Fruit fly (Drosophila melanogaster) whole organism, embryonic: ENCODE measurements around the gene spd-2.

Experiments
- Mrtf ChIP-seq: fragments of 200-800 bp; sonication (Bioruptor generic); IDR thresholded peaks from 3 replicates; pipeline ENCODE4 v1.3.6; 2022; ENCODE audit warnings: missing biosample characterization, missing genetic modification characterization
- Sox102F ChIP-seq: fragments of 200-800 bp; sonication (Bioruptor generic); optimal IDR thresholded peaks from 2 replicates; lab custom pipeline; 2018; ENCODE audit warnings: missing biosample characterization, mild to moderate bottlenecking, missing genetic modification characterization, moderate library complexity
- YL-1 ChIP-seq: fragments of 200-800 bp; sonication (Bioruptor generic); optimal IDR thresholded peaks from 3 replicates; lab custom pipeline; 2017; ENCODE audit warnings: missing biosample characterization, mild to moderate bottlenecking, missing genetic modification characterization
- ash1 ChIP-seq: fragments of 200-800 bp; sonication (Bioruptor generic); optimal IDR thresholded peaks from 2 replicates; lab custom pipeline; 2018; ENCODE audit warnings: missing biosample characterization, mild to moderate bottlenecking, missing genetic modification characterization
- ewg ChIP-seq: fragments of 200-800 bp; sonication (Bioruptor generic); optimal IDR thresholded peaks from 3 replicates; lab custom pipeline; 2017; ENCODE audit warnings: mild to moderate bottlenecking, missing biosample characterization, missing genetic modification reagents, missing genetic modification characterization
- gfzf ChIP-seq: fragments of 200-800 bp; sonication (Bioruptor generic); optimal IDR thresholded peaks from 2 replicates; lab custom pipeline; 2016; ENCODE audit warnings: missing biosample characterization, mild to moderate bottlenecking, missing genetic modification characterization, moderate library complexity
- hth ChIP-seq: fragments of >200 bp; optimal IDR thresholded peaks from 2 replicates; lab custom pipeline; 2017; ENCODE audit warnings: inconsistent platforms
- repo ChIP-seq: fragments of 200-800 bp; sonication (Bioruptor generic); optimal IDR thresholded peaks from 2 replicates; lab custom pipeline; 2016; ENCODE audit warnings: missing biosample characterization, missing genetic modification characterization
- salm ChIP-seq: fragments of 200-800 bp; sonication (Bioruptor generic); optimal IDR thresholded peaks from 2 replicates; lab custom pipeline; 2018; ENCODE audit warnings: missing biosample characterization, mild to moderate bottlenecking, missing genetic modification characterization
- sc ChIP-seq, 3 experiments: fragments of >200 bp in 2 of 3; fragments of 200-800 bp in 1 of 3; sonication (Bioruptor generic) in 1 of 3; optimal IDR thresholded peaks; 2 replicates in 2 of 3; 3 replicates in 1 of 3; lab custom pipeline; 2017; ENCODE audit warnings: mild to moderate bottlenecking in 1 of 3, missing biosample characterization in 1 of 3, missing genetic modification characterization in 1 of 3, missing genetic modification reagents in 1 of 3
- ssp ChIP-seq: fragments of 200-800 bp; sonication (Bioruptor generic); IDR thresholded peaks from 2 replicates; pipeline ENCODE4 v1.3.6; 2022; ENCODE audit warnings: missing biosample characterization, missing genetic modification characterization

DNA sequence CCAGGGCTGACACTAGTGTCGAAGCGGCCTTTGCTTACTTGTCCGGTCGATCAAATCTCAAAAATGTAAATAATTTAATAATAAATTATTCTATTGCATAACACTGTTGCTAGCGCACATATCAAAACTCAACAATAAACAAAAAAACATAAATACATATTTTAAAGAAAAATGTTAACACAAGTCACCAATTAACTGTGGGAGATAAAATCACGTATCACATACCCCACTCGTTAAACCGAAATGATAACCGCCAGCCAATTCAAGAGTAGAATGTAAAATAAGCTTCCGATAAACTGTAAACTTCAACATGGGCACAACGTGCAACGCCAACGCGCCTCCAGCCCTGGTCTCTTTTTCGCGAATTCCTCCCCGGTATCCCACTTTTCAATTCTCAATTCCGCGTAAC, 7.9 kb upstream of the spd-2 start, which contains the start of gene Arts:
- no peak for TF ChIP-seq ssp
- TF ChIP-seq repo, result no peak
- no peak for TF ChIP-seq hth (lab: Kevin White, UChicago)
- TF ChIP-seq ash1 (GFP tag; lab: Kevin White, UChicago), result no peak
- TF ChIP-seq sc (optimal IDR thresholded peaks at IDR 0.05; lab: Kevin White, UChicago), result no peak
- no peak for TF ChIP-seq sc (GFP tag; optimal IDR thresholded peaks at IDR 0.05; lab: Kevin White, UChicago)
- TF ChIP-seq Mrtf, result no peak
- peak; percentile 17 for TF ChIP-seq YL-1 (GFP tag; lab: Kevin White, UChicago)
- peak; percentile 15 for TF ChIP-seq Sox102F (GFP tag; lab: Kevin White, UChicago)
- no peak for TF ChIP-seq salm (tag; lab: Kevin White, UChicago)
- peak; percentile 9 for TF ChIP-seq gfzf (GFP tag; lab: Kevin White, UChicago)
- no peak for TF ChIP-seq ewg
